Worm (Caenorhabditis elegans): ENCODE data around the gene cyn-11.

DNA sequence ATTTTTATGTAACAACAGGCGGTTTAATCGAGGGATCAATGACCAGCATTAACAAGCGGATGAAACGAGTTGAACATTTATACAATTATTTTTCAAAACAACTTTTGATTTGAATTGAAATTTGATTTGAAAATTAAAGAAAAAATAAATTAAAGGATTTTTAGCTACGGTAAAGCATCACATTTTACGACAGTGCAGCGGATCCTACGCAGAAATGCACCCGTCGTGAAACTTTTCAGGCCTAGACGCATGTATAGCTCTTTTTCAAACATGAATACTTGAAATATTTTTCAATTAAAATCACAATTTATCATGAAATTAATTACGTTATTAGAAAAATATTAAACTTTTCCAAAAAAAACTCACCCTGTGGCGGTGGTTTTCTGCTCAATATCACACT lies 15.0 kb downstream of the cyn-11 start:
- no peak for TF ChIP-seq tbx-11 (GFP tag; IDR thresholded peaks at IDR 0.05)
- TF ChIP-seq ceh-13 (GFP tag; optimal IDR thresholded peaks at IDR 0.05), result no peak
- no peak for TF ChIP-seq hnd-1 (tag; optimal IDR thresholded peaks at IDR 0.05)
- TF ChIP-seq sea-1 (GFP tag; conservative IDR thresholded peaks at IDR 0.05), result no peak
